Worm (Caenorhabditis elegans): ENCODE data around the gene try-9.

- TF ChIP-seq attf-6 (GFP tag; IDR thresholded peaks at IDR 0.05) (no peak), cebp-1 (GFP tag; IDR thresholded peaks at IDR 0.05) (no peak), cebp-1 (tag; optimal IDR thresholded peaks at IDR 0.05) (no peak), ceh-100 (GFP tag; IDR thresholded peaks at IDR 0.05) (no peak), F57A8.1 (GFP tag; optimal IDR thresholded peaks at IDR 0.05) (no peak)
Measured at ce11 chrII:4344317-4344716, 23.7 kb upstream of the try-9 start.

All from whole organism, young adult.